Worm (Caenorhabditis elegans) whole organism, early embryonic: ENCODE data around the gene ssq-3.

Experiments used
- B0310.2 ChIP-seq: sonication (generic microtip); optimal IDR thresholded peaks from 2 replicates; lab custom pipeline; 2016; ENCODE audit warnings: mild to moderate bottlenecking, missing genetic modification characterization, missing compliant biosample characterization
- aly-1 ChIP-seq: sonication (generic microtip); optimal IDR thresholded peaks from 2 replicates; lab custom pipeline; 2016; ENCODE audit warnings: missing genetic modification characterization, missing compliant biosample characterization
- ama-1 ChIP-seq: fragments of 150-350 bp; optimal IDR thresholded peaks from 2 replicates; lab custom pipeline; 2014
- ceh-13 ChIP-seq: fragments of 200-800 bp; sonication (Bioruptor generic); optimal IDR thresholded peaks from 2 replicates; lab custom pipeline; 2018; ENCODE audit warnings: mild to moderate bottlenecking, missing genetic modification characterization, missing compliant biosample characterization
- ceh-36 ChIP-seq: sonication (generic microtip); optimal IDR thresholded peaks from 2 replicates; lab custom pipeline; 2016; ENCODE audit warnings: missing genetic modification characterization, inconsistent platforms, missing compliant biosample characterization
- ets-7 ChIP-seq: sonication (generic microtip); optimal IDR thresholded peaks from 2 replicates; lab custom pipeline; 2016; ENCODE audit warnings: missing genotype, missing genetic modification characterization, missing compliant biosample characterization
- flt-1 ChIP-seq: fragments of 200-800 bp; sonication (Bioruptor generic); IDR thresholded peaks from 2 replicates; pipeline ENCODE4 v1.3.6; 2022; ENCODE audit warnings: missing genetic modification characterization, missing compliant biosample characterization
- hmg-4 ChIP-seq: fragments of 200-800 bp; sonication (Bioruptor generic); optimal IDR thresholded peaks from 2 replicates; lab custom pipeline; 2018; ENCODE audit warnings: mild to moderate bottlenecking, missing genetic modification characterization, missing compliant biosample characterization
- pes-1 ChIP-seq: fragments of 200-800 bp; sonication (Bioruptor generic); IDR thresholded peaks from 2 replicates; pipeline ENCODE4 v1.3.6; 2022; ENCODE audit warnings: missing genetic modification reagents, missing genetic modification characterization, missing compliant biosample characterization
- scrt-1 ChIP-seq: fragments of 200-800 bp; sonication (Bioruptor generic); IDR thresholded peaks from 2 replicates; pipeline ENCODE4 v1.3.6; 2022; ENCODE audit warnings: missing genetic modification characterization, missing compliant biosample characterization
- tbx-37 ChIP-seq: fragments of 200-800 bp; sonication (Bioruptor generic); conservative IDR thresholded peaks from 2 replicates; pipeline ENCODE4 v1.3.6; 2022; ENCODE audit warnings: missing genetic modification reagents, missing genetic modification characterization, missing compliant biosample characterization
- tra-4 ChIP-seq: sonication (generic microtip); optimal IDR thresholded peaks from 2 replicates; lab custom pipeline; 2017; ENCODE audit warnings: missing genetic modification characterization, missing compliant biosample characterization

DNA sequence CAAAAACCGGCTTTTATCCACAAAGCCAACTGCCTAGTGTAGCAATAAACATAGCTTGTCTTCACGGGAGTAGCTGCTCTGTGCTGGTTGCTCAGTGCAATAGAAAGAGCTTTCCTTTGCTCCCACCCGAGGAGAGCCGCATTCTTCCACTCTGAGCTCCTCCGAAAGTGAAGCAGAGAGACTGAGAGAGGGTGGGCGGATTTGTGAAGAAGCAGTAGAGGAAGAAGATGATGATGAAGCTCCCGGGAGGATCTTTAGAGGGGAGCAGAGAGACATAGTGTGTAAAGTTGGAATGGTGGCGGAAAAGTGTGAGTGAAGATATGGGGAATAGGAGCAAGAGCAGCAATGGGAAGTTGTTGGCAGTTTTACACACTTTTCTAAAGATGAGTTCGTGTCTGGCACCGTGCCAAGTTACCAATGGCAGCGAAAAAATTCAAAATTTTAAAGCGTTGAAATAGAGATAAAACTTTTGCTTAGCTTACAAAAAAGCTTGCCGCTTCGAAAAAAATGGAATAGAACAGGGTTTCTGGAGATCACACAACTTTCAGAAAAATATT lies 12.8 kb upstream of the ssq-3 start, which contains the start of gene ZC477.4:
- TF ChIP-seq flt-1 (GFP tag; lab: Robert Waterston, UW) (no peak), ama-1 (no peak), ceh-36 (tag; lab: Kevin White, UChicago) (no peak), B0310.2 (tag; lab: Kevin White, UChicago) (no peak), ets-7 (tag; lab: Kevin White, UChicago) (no peak), ceh-13 (GFP tag; lab: Kevin White, UChicago) (no peak), hmg-4 (GFP tag; lab: Kevin White, UChicago) (peak; percentile 21), scrt-1 (GFP tag; lab: Robert Waterston, UW) (no peak), tbx-37 (no peak), tra-4 (tag; lab: Kevin White, UChicago) (no peak), aly-1 (tag; lab: Kevin White, UChicago) (no peak), pes-1 (GFP tag; lab: Robert Waterston, UW) (no peak)
